Fruit fly (Drosophila melanogaster): Measurements from ENCODE around the gene CG7272.

The CG7272 gene

DNA sequence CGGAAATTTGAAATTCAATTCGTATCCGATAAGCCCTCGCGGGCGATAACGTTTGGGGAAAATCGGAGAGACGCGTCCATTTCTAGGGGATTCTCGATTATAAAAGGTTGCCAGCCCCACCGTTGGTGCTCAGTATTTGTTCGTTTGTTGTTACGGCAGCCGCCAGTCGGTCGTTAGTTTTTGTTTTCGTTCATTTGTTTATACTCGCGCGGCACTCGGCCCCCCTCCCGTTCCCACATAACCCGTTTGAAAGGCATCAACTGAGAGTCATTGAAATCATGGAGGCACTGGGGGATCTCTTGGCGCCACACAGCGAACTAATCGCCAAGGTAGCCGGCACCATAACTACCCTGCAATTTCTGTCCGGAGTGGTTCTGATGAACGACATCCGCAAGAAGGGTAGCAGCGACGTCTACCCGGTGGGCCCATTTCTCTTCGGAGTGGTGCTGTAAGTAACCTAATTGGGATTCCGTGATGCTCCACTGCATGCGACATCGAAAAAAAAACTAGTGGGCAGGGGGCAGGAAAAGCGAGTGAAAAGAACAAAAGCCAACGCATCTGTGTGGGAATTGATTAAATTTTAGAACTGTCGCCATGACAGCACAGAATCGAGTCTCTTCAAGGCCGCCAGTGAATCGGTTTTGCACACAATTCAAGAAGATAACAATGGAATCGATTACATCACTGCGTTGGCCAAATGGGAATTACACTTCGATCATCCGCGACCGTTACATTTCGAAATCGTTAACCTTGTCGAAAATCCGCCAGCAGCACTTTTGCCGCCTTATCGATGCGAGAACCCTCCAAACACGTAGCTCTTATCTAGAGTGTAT lies at the start of gene CG7272:
CG7272 (plus strand) TSS at position 126 of the 833 bp plus-strand sequence.
- no peak for TF ChIP-seq Myc (optimal IDR thresholded peaks at IDR 0.05)
- no peak for TF ChIP-seq Sin3A (optimal IDR thresholded peaks at IDR 0.05)
- no peak for TF ChIP-seq ttk (optimal IDR thresholded peaks at IDR 0.05)
- TF ChIP-seq insv (optimal IDR thresholded peaks at IDR 0.05): no peak
- TF ChIP-seq psq (optimal IDR thresholded peaks at IDR 0.05): no peak
- TF ChIP-seq h (optimal IDR thresholded peaks at IDR 0.05): no peak

DNA sequence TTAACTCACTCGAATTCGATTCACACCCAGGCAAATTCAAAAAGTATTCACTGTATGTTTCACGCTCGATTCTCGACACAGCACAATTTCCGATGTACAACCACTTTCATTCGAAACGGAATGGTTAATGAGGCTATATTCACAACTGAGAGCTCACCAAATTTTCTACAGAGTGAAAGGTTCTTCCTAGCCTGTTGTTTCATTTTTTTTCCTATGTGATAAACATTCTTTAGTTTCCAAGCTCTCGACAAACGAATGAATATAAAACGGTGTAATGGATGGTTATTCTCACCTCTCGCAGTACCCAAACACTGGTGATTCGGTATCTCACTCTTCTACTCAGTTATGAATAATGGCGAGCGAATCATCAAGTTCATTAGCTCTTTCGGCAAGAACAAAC lies 26.7 kb upstream of the CG7272 start, which contains the start of gene cocoon:
cocoon (minus strand) TSS at position 101 of the 400 bp plus-strand sequence.
- TF ChIP-seq ttk (optimal IDR thresholded peaks at IDR 0.05) (no peak), psq (optimal IDR thresholded peaks at IDR 0.05) (no peak), h (optimal IDR thresholded peaks at IDR 0.05) (no peak), insv (optimal IDR thresholded peaks at IDR 0.05) (no peak), Myc (optimal IDR thresholded peaks at IDR 0.05) (no peak), Sin3A (optimal IDR thresholded peaks at IDR 0.05) (no peak)

DNA sequence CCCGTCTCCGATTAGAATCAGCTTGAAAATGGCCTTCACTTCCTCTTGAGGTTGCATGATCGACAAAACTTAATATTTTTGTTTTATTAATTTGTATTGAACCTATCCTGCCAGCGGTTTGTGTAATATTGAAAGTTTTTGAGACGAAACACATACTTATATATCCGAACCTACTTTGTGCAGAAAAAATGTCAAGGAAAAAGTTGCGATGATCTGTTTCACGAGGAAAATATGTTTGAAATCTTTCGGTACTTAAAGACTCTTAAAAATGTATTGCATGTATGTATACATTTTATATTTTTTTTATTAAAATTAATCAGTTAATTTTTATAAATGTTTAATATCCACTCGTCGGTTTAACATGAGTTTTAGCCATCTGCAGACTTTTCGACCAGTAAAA lies 15.4 kb upstream of the CG7272 start, which contains the start of gene Ran-like:
Ran-like (minus strand) TSS at position 101 of the 400 bp plus-strand sequence.
- TF ChIP-seq h (optimal IDR thresholded peaks at IDR 0.05) (no peak), Myc (optimal IDR thresholded peaks at IDR 0.05) (no peak), Sin3A (optimal IDR thresholded peaks at IDR 0.05) (no peak), ttk (optimal IDR thresholded peaks at IDR 0.05) (no peak), insv (optimal IDR thresholded peaks at IDR 0.05) (no peak), psq (optimal IDR thresholded peaks at IDR 0.05) (no peak)

DNA sequence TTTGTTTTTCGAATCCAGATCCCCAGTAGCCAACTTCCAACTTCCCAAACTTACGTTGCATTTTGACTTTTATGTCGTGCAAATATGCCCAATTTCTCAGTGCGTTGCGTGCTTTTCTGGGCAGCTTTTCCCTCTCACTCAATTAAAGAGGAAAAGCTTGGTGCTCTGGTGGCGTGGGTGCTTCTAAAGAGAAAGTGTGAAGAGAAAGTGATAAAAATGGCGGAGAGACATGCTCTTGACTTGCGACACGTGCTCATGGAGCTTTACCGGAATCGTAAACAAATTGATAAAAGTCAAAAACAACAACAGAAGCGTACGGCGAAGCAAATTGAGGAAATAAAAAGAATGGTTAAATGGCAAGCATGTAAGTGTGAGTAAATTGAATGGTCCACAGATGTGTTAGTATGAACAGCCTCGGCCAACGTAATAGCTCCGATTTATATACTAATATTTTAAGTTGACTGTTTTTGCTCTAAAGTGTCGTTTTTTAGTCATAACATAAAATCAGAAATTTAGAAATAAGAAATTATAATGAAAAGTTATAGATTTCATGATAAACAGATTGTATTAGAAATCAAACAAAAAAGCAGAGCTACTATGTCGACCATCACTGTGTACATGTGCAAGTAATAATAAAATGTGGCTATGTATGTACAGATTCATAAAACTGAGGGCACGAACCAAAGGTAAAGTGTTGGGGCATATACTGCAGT lies 6.7 kb upstream of the CG7272 start:
- TF ChIP-seq h (optimal IDR thresholded peaks at IDR 0.05): no peak
- TF ChIP-seq Sin3A (optimal IDR thresholded peaks at IDR 0.05): no peak
- no peak for TF ChIP-seq insv (optimal IDR thresholded peaks at IDR 0.05)
- TF ChIP-seq ttk (optimal IDR thresholded peaks at IDR 0.05): no peak
- no peak for TF ChIP-seq Myc (optimal IDR thresholded peaks at IDR 0.05)

DNA sequence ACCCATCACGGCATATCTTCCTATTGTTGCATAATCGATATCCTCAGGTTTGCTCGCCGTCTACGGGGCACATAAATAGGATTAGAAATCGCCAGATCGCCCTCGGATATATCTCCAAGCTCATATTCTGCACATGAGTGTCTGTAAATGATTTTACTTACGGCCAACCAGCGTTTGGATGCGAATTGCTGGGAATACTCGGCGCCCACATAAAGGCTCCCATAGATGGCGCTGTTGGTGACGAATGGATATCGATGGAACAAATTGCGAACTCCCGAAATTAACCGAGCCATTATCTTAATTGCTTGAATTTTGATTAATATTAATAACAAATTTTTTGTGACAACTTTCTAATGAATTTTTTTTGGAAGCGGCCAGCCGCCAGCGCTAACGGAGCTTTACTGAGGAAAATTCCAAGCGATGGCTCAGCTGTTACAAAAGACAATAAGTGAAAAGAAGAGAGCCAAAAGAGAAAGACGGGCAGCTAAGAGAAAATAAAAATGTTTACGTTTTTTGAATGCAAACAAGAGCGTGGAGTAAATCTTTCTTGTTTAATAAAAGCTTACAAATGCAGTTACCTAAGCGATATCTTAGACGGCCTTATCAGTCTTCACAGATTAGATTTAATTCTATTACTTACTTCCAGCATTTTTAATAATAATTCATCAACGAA lies 6.0 kb upstream of the CG7272 start:
- TF ChIP-seq Myc (optimal IDR thresholded peaks at IDR 0.05): no peak
- no peak for TF ChIP-seq insv (optimal IDR thresholded peaks at IDR 0.05)
- TF ChIP-seq psq (optimal IDR thresholded peaks at IDR 0.05): no peak
- no peak for TF ChIP-seq ttk (optimal IDR thresholded peaks at IDR 0.05)
- TF ChIP-seq h (optimal IDR thresholded peaks at IDR 0.05): no peak
- TF ChIP-seq Sin3A (optimal IDR thresholded peaks at IDR 0.05): no peak

DNA sequence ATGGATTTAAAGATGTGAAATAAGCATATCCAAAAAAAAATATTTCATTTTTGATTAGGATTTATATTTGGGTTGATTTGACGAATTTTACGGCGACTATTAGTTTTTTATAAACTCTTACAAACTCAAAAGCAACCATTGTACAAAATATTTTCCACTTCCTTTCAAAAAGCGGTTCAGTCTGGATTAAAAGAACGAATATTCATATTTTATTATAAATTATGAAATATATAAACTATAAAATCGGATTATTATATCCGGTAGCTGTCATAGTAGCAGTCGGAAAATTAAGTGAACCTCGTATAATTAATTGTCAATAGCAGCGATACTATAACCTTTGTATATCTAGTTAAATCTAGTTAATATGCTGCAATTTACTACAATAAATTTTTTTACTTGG lies 5.3 kb upstream of the CG7272 start, which contains the start of gene CG12355:
CG12355 (minus strand) TSS at position 101 of the 400 bp plus-strand sequence.
- TF ChIP-seq psq (optimal IDR thresholded peaks at IDR 0.05): no peak
- TF ChIP-seq Sin3A (optimal IDR thresholded peaks at IDR 0.05): no peak
- no peak for TF ChIP-seq h (optimal IDR thresholded peaks at IDR 0.05)
- no peak for TF ChIP-seq ttk (optimal IDR thresholded peaks at IDR 0.05)
- TF ChIP-seq Myc (optimal IDR thresholded peaks at IDR 0.05): no peak
- TF ChIP-seq insv (optimal IDR thresholded peaks at IDR 0.05): no peak

DNA sequence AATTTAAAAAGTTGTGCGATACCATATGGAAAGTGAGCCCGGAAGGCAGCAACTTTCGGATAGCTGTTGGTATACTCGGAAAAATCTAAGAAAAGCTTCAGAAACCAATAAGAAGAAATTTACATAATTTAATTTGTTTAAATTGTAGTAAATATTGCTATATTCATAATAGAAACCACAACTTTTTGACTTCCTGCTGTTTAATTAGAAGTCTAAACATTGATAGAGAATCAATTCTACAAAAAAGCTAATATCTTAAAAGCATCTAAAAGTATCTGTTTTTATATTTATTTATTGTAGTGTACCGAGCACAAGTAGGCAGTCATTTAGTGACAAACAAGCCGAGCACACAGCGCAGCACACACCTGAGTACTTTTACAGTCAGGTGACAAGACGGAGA lies 4.5 kb upstream of the CG7272 start, which contains the start of gene CG13455:
CG13455 (plus strand) TSS at position 301 of the 400 bp plus-strand sequence.
- TF ChIP-seq ttk (optimal IDR thresholded peaks at IDR 0.05): no peak

DNA sequence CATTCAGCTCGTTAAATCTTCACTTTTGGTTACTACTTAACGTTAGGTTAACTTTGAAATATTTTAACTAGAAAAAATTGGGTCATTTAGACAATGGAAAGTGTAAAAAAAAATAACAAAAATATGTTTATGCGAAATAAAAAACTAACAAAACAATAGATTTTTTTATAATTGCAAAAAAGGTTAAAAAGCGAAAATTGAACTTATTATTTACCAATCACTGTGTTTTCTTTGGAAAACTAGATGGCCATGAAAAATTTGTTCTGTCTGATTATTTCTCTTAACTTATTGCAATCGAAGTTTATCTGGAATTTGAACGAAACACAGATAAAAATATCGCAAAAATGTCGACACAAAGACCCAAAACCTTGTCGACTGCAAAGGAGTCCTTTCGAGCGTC lies 2.8 kb upstream of the CG7272 start, which contains the start of gene CG7276:
CG7276 (plus strand) TSS at position 301 of the 400 bp plus-strand sequence.
- TF ChIP-seq Myc (optimal IDR thresholded peaks at IDR 0.05) (no peak), ttk (optimal IDR thresholded peaks at IDR 0.05) (no peak), Sin3A (optimal IDR thresholded peaks at IDR 0.05) (no peak), psq (optimal IDR thresholded peaks at IDR 0.05) (no peak), h (optimal IDR thresholded peaks at IDR 0.05) (no peak), insv (optimal IDR thresholded peaks at IDR 0.05) (no peak)

DNA sequence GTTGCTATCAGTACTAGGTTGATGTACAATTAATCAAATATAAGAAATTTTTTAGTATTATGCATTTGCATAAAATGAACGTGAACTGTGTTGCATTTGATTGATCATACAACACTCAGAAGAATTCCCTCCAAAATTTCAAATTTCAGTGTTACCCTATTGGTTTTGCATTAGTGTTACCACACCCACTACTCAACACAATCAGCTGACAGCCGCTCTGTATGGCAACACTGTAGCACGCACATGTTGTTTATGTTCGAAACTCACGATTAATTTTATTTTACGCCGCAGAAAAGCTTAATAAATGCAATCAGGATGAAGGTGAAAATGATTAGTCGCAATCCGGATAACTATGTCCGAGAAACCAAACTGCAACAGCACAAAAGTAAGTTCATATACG lies 2.0 kb upstream of the CG7272 start, which contains the start of gene CG7275:
CG7275 (plus strand) TSS at position 215 of the 400 bp plus-strand sequence.
- TF ChIP-seq insv (optimal IDR thresholded peaks at IDR 0.05) (no peak), ttk (optimal IDR thresholded peaks at IDR 0.05) (no peak), Myc (optimal IDR thresholded peaks at IDR 0.05) (no peak), h (optimal IDR thresholded peaks at IDR 0.05) (no peak)

DNA sequence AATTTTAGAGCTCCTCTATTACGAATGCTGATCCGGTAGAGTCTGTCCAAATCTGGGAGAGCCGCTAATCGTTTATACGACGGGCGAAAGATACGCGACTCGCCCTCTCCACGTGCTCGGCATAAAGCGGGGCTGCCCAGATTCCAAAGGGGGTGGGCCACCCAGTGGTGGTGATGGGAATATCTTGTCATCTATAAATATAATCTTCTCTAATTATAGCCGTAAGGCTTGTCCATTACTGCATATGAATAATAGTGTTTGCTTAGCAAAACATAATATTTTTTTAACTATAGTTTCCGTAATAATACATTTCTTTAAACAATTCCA lies 871 bp downstream of the CG7272 start:
- TF ChIP-seq insv (optimal IDR thresholded peaks at IDR 0.05): no peak
- TF ChIP-seq ttk (optimal IDR thresholded peaks at IDR 0.05): no peak
- TF ChIP-seq h (optimal IDR thresholded peaks at IDR 0.05): no peak
- TF ChIP-seq Myc (optimal IDR thresholded peaks at IDR 0.05): no peak
- TF ChIP-seq Sin3A (optimal IDR thresholded peaks at IDR 0.05): no peak
- no peak for TF ChIP-seq psq (optimal IDR thresholded peaks at IDR 0.05)

DNA sequence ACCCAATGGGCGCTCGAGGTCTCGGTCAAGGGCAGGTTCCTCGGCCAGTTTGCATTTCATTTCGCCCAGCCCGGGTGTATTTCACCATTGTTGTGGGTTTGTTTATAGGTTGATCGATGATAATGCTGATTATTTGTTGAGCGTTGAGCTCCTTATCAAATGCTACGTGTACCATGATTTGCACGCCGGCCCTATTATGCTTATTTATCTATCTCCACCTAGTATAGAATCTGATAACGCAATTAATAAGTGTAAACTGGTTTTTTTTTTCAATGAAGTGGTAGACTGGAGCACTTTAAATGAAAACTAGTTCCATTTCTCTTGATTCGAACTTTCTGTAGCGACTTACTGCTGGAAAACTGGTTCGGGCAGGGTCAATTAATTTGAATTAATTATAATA lies 1.5 kb downstream of the CG7272 start:
- TF ChIP-seq psq (optimal IDR thresholded peaks at IDR 0.05) (no peak), ttk (optimal IDR thresholded peaks at IDR 0.05) (no peak), insv (optimal IDR thresholded peaks at IDR 0.05) (no peak), Myc (optimal IDR thresholded peaks at IDR 0.05) (no peak), Sin3A (optimal IDR thresholded peaks at IDR 0.05) (no peak), h (optimal IDR thresholded peaks at IDR 0.05) (no peak)

DNA sequence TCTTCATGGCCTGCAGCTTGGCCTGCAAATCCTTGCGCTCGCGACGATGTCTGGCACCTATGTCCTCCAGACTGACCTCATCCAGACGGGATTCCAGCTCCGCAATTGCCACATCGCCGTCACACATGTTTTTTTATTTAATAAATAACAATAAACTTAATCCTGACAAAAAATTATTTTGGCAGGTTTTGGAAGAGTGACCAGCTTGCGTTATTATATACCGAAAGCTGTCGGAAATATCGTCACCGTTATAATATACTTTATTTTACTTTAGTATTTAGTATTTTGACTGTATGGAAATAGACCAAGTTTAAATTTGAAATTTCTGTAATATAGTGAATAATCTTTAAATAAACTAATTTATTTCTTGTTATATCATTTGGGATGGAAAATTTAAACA lies 3.9 kb downstream of the CG7272 start, which contains the start of gene CG7857:
CG7857 (minus strand) TSS at position 208 of the 400 bp plus-strand sequence.
- TF ChIP-seq insv (optimal IDR thresholded peaks at IDR 0.05): no peak
